Fruit fly (Drosophila melanogaster) whole organism, embryonic: Measurements from ENCODE around the gene CG11902.

ENCODE experiments used
- Ada2b ChIP-seq: fragments of 200-800 bp; sonication (Bioruptor generic); IDR thresholded peaks from 2 replicates; pipeline ENCODE4 v1.3.6; 2022; ENCODE audit warnings: missing biosample characterization, missing genetic modification characterization
- CG10366 ChIP-seq: fragments of 200-800 bp; sonication (Bioruptor generic); IDR thresholded peaks from 2 replicates; pipeline ENCODE4 v1.3.6; 2022; ENCODE audit warnings: missing biosample characterization, missing genetic modification characterization
- CG11456 ChIP-seq: fragments of 200-800 bp; sonication (Bioruptor generic); IDR thresholded peaks from 3 replicates; pipeline ENCODE4 v1.3.6; 2022; ENCODE audit warnings: missing biosample characterization, missing genetic modification characterization
- CG14050 ChIP-seq: fragments of 200-800 bp; sonication (Bioruptor generic); IDR thresholded peaks from 3 replicates; pipeline ENCODE4 v1.3.6; 2022; ENCODE audit warnings: missing biosample characterization, missing genetic modification characterization
- CG14965 ChIP-seq: fragments of 200-800 bp; sonication (Bioruptor generic); optimal IDR thresholded peaks from 2 replicates; lab custom pipeline; 2016; ENCODE audit warnings: missing biosample characterization, missing genetic modification characterization, borderline replicate concordance
- CG15073 ChIP-seq: fragments of 200-800 bp; sonication (Bioruptor generic); optimal IDR thresholded peaks from 2 replicates; lab custom pipeline; 2016; ENCODE audit warnings: missing biosample characterization, missing genetic modification characterization
- CG15269 ChIP-seq: fragments of 200-800 bp; sonication (Bioruptor generic); optimal IDR thresholded peaks from 2 replicates; lab custom pipeline; 2018; ENCODE audit warnings: missing biosample characterization, mild to moderate bottlenecking, missing genetic modification characterization, moderate library complexity
- CG31388 ChIP-seq: fragments of 200-800 bp; sonication (Bioruptor generic); optimal IDR thresholded peaks from 2 replicates; lab custom pipeline; 2016; ENCODE audit warnings: missing biosample characterization, missing genetic modification characterization
- CG32532 ChIP-seq: fragments of 200-800 bp; sonication (Bioruptor generic); IDR thresholded peaks from 2 replicates; pipeline ENCODE4 v1.3.6; 2022; ENCODE audit warnings: missing biosample characterization, missing genetic modification characterization
- CG33213 ChIP-seq: fragments of 200-800 bp; sonication (Bioruptor generic); optimal IDR thresholded peaks from 3 replicates; lab custom pipeline; 2016; ENCODE audit warnings: missing biosample characterization, missing genetic modification characterization
- CG3407 ChIP-seq: fragments of 200-800 bp; sonication (Bioruptor generic); optimal IDR thresholded peaks from 2 replicates; lab custom pipeline; 2018; ENCODE audit warnings: missing biosample characterization, mild to moderate bottlenecking, missing genetic modification characterization
- CG34422 ChIP-seq: fragments of 200-800 bp; sonication (Bioruptor generic); IDR thresholded peaks from 3 replicates; pipeline ENCODE4 v1.3.6; 2022; ENCODE audit warnings: missing biosample characterization, missing genetic modification characterization
- CG6254 ChIP-seq: fragments of 200-800 bp; sonication (Bioruptor generic); optimal IDR thresholded peaks from 3 replicates; lab custom pipeline; 2017; ENCODE audit warnings: mild to moderate bottlenecking, missing biosample characterization, missing genetic modification reagents, missing genetic modification characterization
- CG7357 ChIP-seq: fragments of 200-800 bp; sonication (Bioruptor generic); IDR thresholded peaks from 3 replicates; pipeline ENCODE4 v1.3.6; 2022; ENCODE audit warnings: missing biosample characterization, missing genetic modification characterization
- CG8388 ChIP-seq: fragments of 200-800 bp; sonication (Bioruptor generic); optimal IDR thresholded peaks from 2 replicates; lab custom pipeline; 2019; ENCODE audit warnings: missing biosample characterization, mild to moderate bottlenecking, missing genetic modification characterization, moderate library complexity
- CG9876 ChIP-seq: fragments of 200-800 bp; sonication (Bioruptor generic); optimal IDR thresholded peaks from 2 replicates; lab custom pipeline; 2016; ENCODE audit warnings: missing biosample characterization, missing genetic modification characterization
- Ets97D ChIP-seq: fragments of 200-800 bp; sonication (Bioruptor generic); optimal IDR thresholded peaks from 3 replicates; lab custom pipeline; 2016; ENCODE audit warnings: missing biosample characterization, missing genetic modification characterization
- Fer3 ChIP-seq: fragments of 200-800 bp; sonication (Bioruptor generic); optimal IDR thresholded peaks from 2 replicates; lab custom pipeline; 2018; ENCODE audit warnings: missing biosample characterization, mild to moderate bottlenecking, missing genetic modification characterization, moderate library complexity
- Gsc ChIP-seq: fragments of 200-800 bp; sonication (Bioruptor generic); IDR thresholded peaks from 2 replicates; pipeline ENCODE4 v1.3.6; 2022; ENCODE audit warnings: missing biosample characterization, missing genetic modification characterization
- Hr39 ChIP-seq: fragments of >200 bp; optimal IDR thresholded peaks from 2 replicates; lab custom pipeline; 2017
- NFAT ChIP-seq: fragments of 200-800 bp; sonication (Bioruptor generic); IDR thresholded peaks from 2 replicates; pipeline ENCODE4 v1.3.6; 2022; ENCODE audit warnings: missing biosample characterization, missing genetic modification characterization
- Ptx1 ChIP-seq: fragments of 200-800 bp; sonication (Bioruptor generic); IDR thresholded peaks from 2 replicates; pipeline ENCODE4 v1.3.6; 2022; ENCODE audit warnings: missing biosample characterization, missing genetic modification characterization
- Rfx ChIP-seq: fragments of 200-800 bp; sonication (Bioruptor generic); IDR thresholded peaks from 2 replicates; pipeline ENCODE4 v1.3.6; 2022; ENCODE audit warnings: missing biosample characterization, missing genetic modification characterization
- Sox102F ChIP-seq: fragments of 200-800 bp; sonication (Bioruptor generic); optimal IDR thresholded peaks from 2 replicates; lab custom pipeline; 2018; ENCODE audit warnings: missing biosample characterization, mild to moderate bottlenecking, missing genetic modification characterization, moderate library complexity
- Ssrp ChIP-seq: fragments of 200-800 bp; sonication (Bioruptor generic); optimal IDR thresholded peaks from 2 replicates; lab custom pipeline; 2018; ENCODE audit warnings: missing biosample characterization, mild to moderate bottlenecking, missing genetic modification characterization, moderate library complexity
- al ChIP-seq: fragments of 200-800 bp; sonication (Bioruptor generic); IDR thresholded peaks from 2 replicates; pipeline ENCODE4 v1.3.6; 2022; ENCODE audit warnings: missing biosample characterization, missing genetic modification characterization
- bcd ChIP-seq: fragments of 200-800 bp; sonication (Bioruptor generic); optimal IDR thresholded peaks from 2 replicates; lab custom pipeline; 2017; ENCODE audit warnings: missing biosample characterization, mild to moderate bottlenecking, missing genetic modification characterization
- caup ChIP-seq: fragments of 200-800 bp; sonication (Bioruptor generic); optimal IDR thresholded peaks from 3 replicates; lab custom pipeline; 2017; ENCODE audit warnings: missing biosample characterization, mild to moderate bottlenecking, missing genetic modification characterization, moderate library complexity; ENCODE audit not compliant: severe bottlenecking
- crp ChIP-seq, 2 experiments: fragments of 200-800 bp; sonication (Bioruptor generic); optimal IDR thresholded peaks; 2 replicates in 1 of 2; 3 replicates in 1 of 2; lab custom pipeline; 2017; ENCODE audit warnings: missing biosample characterization in 2 of 2, missing genetic modification characterization in 2 of 2, mild to moderate bottlenecking in 1 of 2, moderate library complexity in 1 of 2
- cwo ChIP-seq: fragments of 200-800 bp; sonication (Bioruptor generic); optimal IDR thresholded peaks from 3 replicates; lab custom pipeline; 2017; ENCODE audit warnings: missing biosample characterization, missing genetic modification characterization, mild to moderate bottlenecking, moderate library complexity, missing genetic modification reagents
- da ChIP-seq: fragments of 200-800 bp; sonication (Bioruptor generic); optimal IDR thresholded peaks from 2 replicates; lab custom pipeline; 2016; ENCODE audit warnings: missing biosample characterization, missing genetic modification characterization
- dysf ChIP-seq: fragments of 200-800 bp; sonication (Bioruptor generic); IDR thresholded peaks from 3 replicates; pipeline ENCODE4 v1.3.6; 2022; ENCODE audit warnings: missing biosample characterization, missing genetic modification characterization
- grau ChIP-seq: fragments of 200-800 bp; optimal IDR thresholded peaks from 3 replicates; lab custom pipeline; 2019; ENCODE audit warnings: missing biosample characterization, mild to moderate bottlenecking, missing genetic modification characterization, moderate library complexity
- hth ChIP-seq: fragments of >200 bp; optimal IDR thresholded peaks from 2 replicates; lab custom pipeline; 2017; ENCODE audit warnings: inconsistent platforms
- ind ChIP-seq: fragments of 200-800 bp; sonication (Bioruptor generic); optimal IDR thresholded peaks from 3 replicates; lab custom pipeline; 2016; ENCODE audit warnings: missing biosample characterization, missing genetic modification characterization
- jigr1 ChIP-seq: fragments of 200-800 bp; sonication (Bioruptor generic); IDR thresholded peaks from 3 replicates; pipeline ENCODE4 v1.3.6; 2022; ENCODE audit warnings: missing biosample characterization, missing genetic modification characterization
- lab ChIP-seq: fragments of 200-800 bp; sonication (Bioruptor generic); optimal IDR thresholded peaks from 3 replicates; lab custom pipeline; 2017; ENCODE audit warnings: missing biosample characterization, missing genetic modification characterization, mild to moderate bottlenecking, moderate library complexity, missing genetic modification reagents
- lbe ChIP-seq: fragments of 200-800 bp; sonication (Bioruptor generic); optimal IDR thresholded peaks from 2 replicates; lab custom pipeline; 2016; ENCODE audit warnings: missing biosample characterization, mild to moderate bottlenecking, missing genetic modification characterization
- lmd ChIP-seq: fragments of 200-800 bp; sonication (Bioruptor generic); IDR thresholded peaks from 2 replicates; pipeline ENCODE4 v1.3.6; 2022; ENCODE audit warnings: missing biosample characterization, missing genetic modification characterization
- otp ChIP-seq: fragments of 200-800 bp; sonication (Bioruptor generic); IDR thresholded peaks from 3 replicates; pipeline ENCODE4, ENCODE4 v1.3.6; 2022; ENCODE audit warnings: missing biosample characterization, missing genetic modification characterization
- psq ChIP-seq: fragments of 200-800 bp; sonication (Bioruptor generic); optimal IDR thresholded peaks from 2 replicates; lab custom pipeline; 2017; ENCODE audit warnings: missing biosample characterization, missing genetic modification characterization
- row ChIP-seq: fragments of 200-800 bp; sonication (Bioruptor generic); IDR thresholded peaks from 3 replicates; pipeline ENCODE4 v1.3.6; 2022; ENCODE audit warnings: missing biosample characterization, missing genetic modification characterization
- seq ChIP-seq: fragments of 200-800 bp; sonication (Bioruptor generic); IDR thresholded peaks from 2 replicates; pipeline ENCODE4 v1.3.6; 2022; ENCODE audit warnings: missing biosample characterization, missing genetic modification characterization
- slbo ChIP-seq: fragments of 200-800 bp; sonication (Bioruptor generic); IDR thresholded peaks from 2 replicates; pipeline ENCODE4 v1.3.6; 2022; ENCODE audit warnings: missing biosample characterization, missing genetic modification characterization
- tna ChIP-seq: fragments of 200-800 bp; sonication (Bioruptor generic); IDR thresholded peaks from 2 replicates; pipeline ENCODE4 v1.3.6; 2022; ENCODE audit warnings: missing biosample characterization, missing genetic modification characterization; ENCODE audit not compliant: partially characterized antibody
- ttk ChIP-seq: fragments of 200-800 bp; sonication (Bioruptor generic); IDR thresholded peaks from 2 replicates; pipeline ENCODE4 v2.1.2; 2022; ENCODE audit warnings: missing biosample characterization, missing genetic modification characterization
- zen2 ChIP-seq: fragments of 200-800 bp; sonication (Bioruptor generic); IDR thresholded peaks from 3 replicates; pipeline ENCODE4 v1.3.6; 2022; ENCODE audit warnings: missing biosample characterization, missing genetic modification characterization; ENCODE audit not compliant: partially characterized antibody
- zf30C ChIP-seq: fragments of 200-800 bp; sonication (Bioruptor generic); optimal IDR thresholded peaks from 3 replicates; lab custom pipeline; 2018; ENCODE audit warnings: missing biosample characterization, mild to moderate bottlenecking, missing genetic modification characterization

The CG11902 gene

dm6 chr3R:25384206-25384605 is 49.1 kb downstream of the CG11902 start:
- TF ChIP-seq zf30C (GFP tag; lab: Kevin White, UChicago): no peak
- TF ChIP-seq cwo (GFP tag; lab: Kevin White, UChicago): no peak
- no peak for TF ChIP-seq lbe (GFP tag; lab: Kevin White, UChicago)
- no peak for TF ChIP-seq CG6254 (GFP tag; lab: Kevin White, UChicago)
- no peak for TF ChIP-seq CG3407 (GFP tag; lab: Kevin White, UChicago)
- TF ChIP-seq hth: no peak
- no peak for TF ChIP-seq bcd (GFP tag; lab: Kevin White, UChicago)
- no peak for TF ChIP-seq CG8388 (GFP tag; lab: Kevin White, UChicago)
- no peak for TF ChIP-seq CG14050 (GFP tag; lab: Robert Waterston, UW)
- TF ChIP-seq CG9876 (GFP tag; lab: Kevin White, UChicago): no peak
- no peak for TF ChIP-seq otp (GFP tag; lab: Robert Waterston, UW)
- TF ChIP-seq CG11456 (GFP tag; lab: Robert Waterston, UW): 0 out of 3 replicates have a peak, but pooled peaks have one; percentile 30
- TF ChIP-seq seq (GFP tag; lab: Robert Waterston, UW): no peak
- no peak for TF ChIP-seq CG15073 (GFP tag; lab: Kevin White, UChicago)
- TF ChIP-seq lab (GFP tag; lab: Kevin White, UChicago): no peak
- TF ChIP-seq Hr39 (lab: Kevin White, UChicago): peak; percentile 49
- no peak for TF ChIP-seq ind (GFP tag; lab: Kevin White, UChicago)
- TF ChIP-seq, all 482 proteins: peak for 2

- TF ChIP-seq zen2 (GFP tag; lab: Robert Waterston, UW) (peak; percentile 33; the same call in 1 of the 3 replicates), al (GFP tag; lab: Robert Waterston, UW) (peak; percentile 24; the same call in 1 of the 2 replicates), cwo (GFP tag; lab: Kevin White, UChicago) (no peak), Ssrp (no peak), CG32532 (GFP tag; lab: Robert Waterston, UW) (0 out of 2 replicates have a peak, but pooled peaks have one; percentile 17), Ptx1 (GFP tag; lab: Robert Waterston, UW) (0 out of 2 replicates have a peak, but pooled peaks have one; percentile 12), CG31388 (no peak), lmd (GFP tag; lab: Robert Waterston, UW) (0 out of 2 replicates have a peak, but pooled peaks have one; percentile 14), Ets97D (no peak), Gsc (GFP tag; lab: Robert Waterston, UW) (no peak), Rfx (GFP tag; lab: Robert Waterston, UW) (0 out of 2 replicates have a peak, but pooled peaks have one; percentile 21), caup (no peak), dysf (GFP tag; lab: Robert Waterston, UW) (0 out of 3 replicates have a peak, but pooled peaks have one; percentile 23), CG14965 (GFP tag; lab: Kevin White, UChicago) (no peak), NFAT (no peak), grau (tag; lab: Kevin White, UChicago) (peak; percentile 69), CG33213 (GFP tag; lab: Kevin White, UChicago) (no peak), jigr1 (GFP tag; lab: Robert Waterston, UW) (no peak), tna (no peak), ttk (GFP tag; lab: Robert Waterston, UW) (0 out of 2 replicates have a peak, but pooled peaks have one; percentile 12), row (peak; percentile 47; the same call in 2 of the 3 replicates), crp (GFP tag; optimal IDR thresholded peaks at IDR 0.05; lab: Kevin White, UChicago) (no peak), CG34422 (GFP tag; lab: Robert Waterston, UW) (no peak), Fer3 (tag; lab: Kevin White, UChicago) (peak; percentile 9), slbo (GFP tag; lab: Robert Waterston, UW) (0 out of 2 replicates have a peak, but pooled peaks have one; percentile 10), CG10366 (GFP tag; lab: Robert Waterston, UW) (0 out of 2 replicates have a peak, but pooled peaks have one; percentile 25), Sox102F (GFP tag; lab: Kevin White, UChicago) (peak; percentile 21), CG7357 (GFP tag; lab: Robert Waterston, UW) (0 out of 3 replicates have a peak, but pooled peaks have one; percentile 23), Ada2b (GFP tag; lab: Robert Waterston, UW) (0 out of 2 replicates have a peak, but pooled peaks have one; percentile 24), da (GFP tag; lab: Kevin White, UChicago) (no peak), psq (GFP tag; lab: Kevin White, UChicago) (no peak), CG15269 (peak; percentile 2)
Measured at dm6 chr3R:25388522-25388921, 53.5 kb downstream of the CG11902 start.
